Fruit fly (Drosophila melanogaster) whole organism, wandering third instar larva: ENCODE results near the gene Atg18b.

Source experiments
- CG9705 ChIP-seq: fragments of 200-800 bp; sonication (Bioruptor generic); optimal IDR thresholded peaks from 2 replicates; lab custom pipeline; 2018; ENCODE audit warnings: missing biosample characterization, mild to moderate bottlenecking, missing genetic modification characterization
- Dfd ChIP-seq: fragments of >200 bp; optimal IDR thresholded peaks from 2 replicates; lab custom pipeline; 2017; ENCODE audit warnings: missing biosample characterization, missing genetic modification characterization
- fru ChIP-seq: fragments of 200-800 bp; sonication (Bioruptor generic); optimal IDR thresholded peaks from 3 replicates; lab custom pipeline; 2016; ENCODE audit warnings: missing biosample characterization, mild to moderate bottlenecking, missing genetic modification characterization
- pan ChIP-seq: fragments of >200 bp; optimal IDR thresholded peaks from 2 replicates; lab custom pipeline; 2017
- tai ChIP-seq: sonication (Bioruptor generic); optimal IDR thresholded peaks from 2 replicates; lab custom pipeline; 2016; ENCODE audit warnings: missing biosample characterization, missing genetic modification characterization

DNA sequence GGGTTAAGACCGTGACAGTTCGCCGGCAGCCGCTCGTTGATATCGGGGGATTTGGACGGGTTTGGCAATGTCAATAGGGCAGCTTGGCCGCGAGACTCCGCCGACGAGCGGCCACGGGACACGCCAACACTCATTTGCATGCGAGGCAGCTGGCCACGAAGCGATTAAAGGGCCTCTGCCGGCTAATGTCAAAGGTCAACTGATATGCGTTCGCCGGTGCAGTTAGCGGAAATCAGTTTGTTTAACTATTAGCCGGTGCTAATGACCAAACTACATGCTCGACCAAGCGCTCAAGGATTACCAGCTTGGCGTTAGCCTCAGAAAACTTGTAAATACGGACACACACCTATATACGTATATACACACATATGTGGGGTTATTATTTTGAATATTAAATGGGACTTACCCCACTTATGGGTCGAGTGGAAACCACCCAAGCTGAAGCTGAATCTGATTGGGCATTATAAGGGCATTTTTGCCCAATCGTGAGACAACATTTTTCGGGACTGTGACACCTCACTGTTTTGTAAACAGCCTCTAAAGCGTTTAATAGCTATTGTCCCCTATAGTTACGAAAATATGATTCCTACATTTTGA lies 14.1 kb upstream of the Atg18b start:
- TF ChIP-seq Dfd (GFP tag; lab: Kevin White, UChicago) (no peak), tai (GFP tag; lab: Kevin White, UChicago) (no peak), CG9705 (GFP tag; lab: Kevin White, UChicago) (no peak), pan (lab: Kevin White, UChicago) (no peak), fru (no peak)
